Worm (Caenorhabditis elegans): ENCODE results near the gene fbxa-7.

- TF ChIP-seq dao-5 (tag; optimal IDR thresholded peaks at IDR 0.05) (no peak), W03F9.2 (tag; optimal IDR thresholded peaks at IDR 0.05) (no peak), him-1 (tag; optimal IDR thresholded peaks at IDR 0.05) (no peak)
These were observed 38.9 kb downstream of the fbxa-7 start for ce11 chrIII:2212343-2212742.

Measured in whole organism, L4/young adult.